Worm (Caenorhabditis elegans) whole organism, L2 larva: ENCODE results near the gene T07E3.4.

Experiments used
- C34F6.9 ChIP-seq: fragments of 150-350 bp; optimal IDR thresholded peaks from 2 replicates; lab custom pipeline; 2014; ENCODE audit warnings: missing biosample characterization, missing genetic modification characterization
- F13H6.1 ChIP-seq: sonication (generic microtip); optimal IDR thresholded peaks from 2 replicates; lab custom pipeline; 2016; ENCODE audit warnings: missing genetic modification characterization, missing compliant biosample characterization
- Y55F3AM.14 ChIP-seq: fragments of 200-800 bp; sonication (Bioruptor generic); optimal IDR thresholded peaks from 2 replicates; lab custom pipeline; 2018; ENCODE audit warnings: mild to moderate bottlenecking, missing genetic modification characterization, missing compliant biosample characterization
- ZK546.5 ChIP-seq: sonication (generic microtip); optimal IDR thresholded peaks from 2 replicates; lab custom pipeline; 2017; ENCODE audit warnings: missing biosample characterization, missing genetic modification characterization
- aly-2 ChIP-seq: fragments of 150-350 bp; optimal IDR thresholded peaks from 2 replicates; lab custom pipeline; 2014; ENCODE audit warnings: missing biosample characterization, missing genetic modification characterization
- ama-1 ChIP-seq: fragments of 150-350 bp; optimal IDR thresholded peaks from 2 replicates; lab custom pipeline; 2018; ENCODE audit warnings: inconsistent platforms
- blmp-1 ChIP-seq: sonication (generic microtip); optimal IDR thresholded peaks from 2 replicates; lab custom pipeline; 2017; ENCODE audit warnings: missing genetic modification characterization, mild to moderate bottlenecking, missing compliant biosample characterization, antibody characterized with exemption, moderate library complexity; ENCODE audit not compliant: insufficient read depth
- ceh-16 ChIP-seq: fragments of 150-350 bp; optimal IDR thresholded peaks from 2 replicates; lab custom pipeline; 2014; ENCODE audit warnings: missing biosample characterization, missing genetic modification characterization
- ceh-82 ChIP-seq: fragments of 150-350 bp; optimal IDR thresholded peaks from 2 replicates; lab custom pipeline; 2014; ENCODE audit warnings: missing biosample characterization, missing genetic modification characterization
- crh-2 ChIP-seq: sonication (generic microtip); optimal IDR thresholded peaks from 2 replicates; lab custom pipeline; 2017; ENCODE audit warnings: missing biosample characterization, missing genetic modification characterization
- dmd-4 ChIP-seq: sonication (generic microtip); optimal IDR thresholded peaks from 2 replicates; lab custom pipeline; 2017; ENCODE audit warnings: missing biosample characterization, missing genetic modification characterization
- egl-27 ChIP-seq: sonication (generic microtip); optimal IDR thresholded peaks from 3 replicates; lab custom pipeline; 2017; ENCODE audit warnings: missing biosample characterization, missing genetic modification reagents, missing genetic modification characterization
- elt-1 ChIP-seq: fragments of 150-350 bp; optimal IDR thresholded peaks from 2 replicates; lab custom pipeline; 2014; ENCODE audit warnings: missing biosample characterization, missing genetic modification characterization
- elt-3 ChIP-seq: sonication (generic microtip); optimal IDR thresholded peaks from 2 replicates; lab custom pipeline; 2017; ENCODE audit warnings: missing biosample characterization, missing genetic modification characterization
- fos-1 ChIP-seq: fragments of 150-350 bp; optimal IDR thresholded peaks from 2 replicates; lab custom pipeline; 2014; ENCODE audit warnings: missing biosample characterization, missing genetic modification characterization
- lin-13 ChIP-seq: fragments of 150-350 bp; optimal IDR thresholded peaks from 2 replicates; lab custom pipeline; 2014; ENCODE audit warnings: missing biosample characterization, missing genetic modification reagents, missing genetic modification characterization
- lsy-2 ChIP-seq, 2 experiments: fragments of 150-350 bp in 1 of 2; sonication (generic microtip) in 1 of 2; optimal IDR thresholded peaks; 2 replicates each; lab custom pipeline; 2014 to 2017; ENCODE audit warnings: missing biosample characterization in 2 of 2, missing genetic modification characterization in 2 of 2
- mab-5 ChIP-seq: fragments of 150-350 bp; optimal IDR thresholded peaks from 2 replicates; lab custom pipeline; 2014; ENCODE audit warnings: missing biosample characterization, missing genetic modification characterization
- nhr-10 ChIP-seq: sonication (generic microtip); optimal IDR thresholded peaks from 2 replicates; lab custom pipeline; 2017; ENCODE audit warnings: missing biosample characterization, missing genetic modification characterization
- nhr-129 ChIP-seq: fragments of 150-350 bp; optimal IDR thresholded peaks from 2 replicates; lab custom pipeline; 2014; ENCODE audit warnings: missing biosample characterization, missing genetic modification characterization
- nhr-21 ChIP-seq: fragments of 150-350 bp; optimal IDR thresholded peaks from 2 replicates; lab custom pipeline; 2014; ENCODE audit warnings: missing biosample characterization, missing genetic modification characterization
- nhr-23 ChIP-seq: fragments of 150-350 bp; optimal IDR thresholded peaks from 2 replicates; lab custom pipeline; 2014; ENCODE audit warnings: missing biosample characterization, missing genetic modification reagents, missing genetic modification characterization
- nhr-25 ChIP-seq: fragments of 150-350 bp; sonication (generic microtip); optimal IDR thresholded peaks from 3 replicates; lab custom pipeline; 2014; ENCODE audit warnings: missing biosample characterization, missing genetic modification characterization
- nhr-6 ChIP-seq: fragments of 150-350 bp; optimal IDR thresholded peaks from 2 replicates; lab custom pipeline; 2014; ENCODE audit warnings: missing biosample characterization, missing genetic modification characterization
- peb-1 ChIP-seq: fragments of 150-350 bp; optimal IDR thresholded peaks from 2 replicates; lab custom pipeline; 2014; ENCODE audit warnings: missing biosample characterization, missing genetic modification characterization
- sem-4 ChIP-seq: fragments of 150-350 bp; optimal IDR thresholded peaks from 2 replicates; lab custom pipeline; 2014; ENCODE audit warnings: missing biosample characterization, missing genetic modification reagents, missing genetic modification characterization
- sma-3 ChIP-seq: sonication (generic microtip); optimal IDR thresholded peaks from 2 replicates; lab custom pipeline; 2016; ENCODE audit warnings: missing genetic modification reagents, missing genetic modification characterization, missing compliant biosample characterization
- sma-9 ChIP-seq, 2 experiments: fragments of 150-350 bp in 1 of 2; sonication (generic microtip) in 1 of 2; optimal IDR thresholded peaks; 2 replicates each; lab custom pipeline; 2014 to 2016; ENCODE audit warnings: missing genetic modification characterization in 2 of 2, mild to moderate bottlenecking in 1 of 2, missing biosample characterization in 1 of 2, missing compliant biosample characterization in 1 of 2, missing genetic modification reagents in 1 of 2, moderate library complexity in 1 of 2
- snpc-4 ChIP-seq: fragments of 150-350 bp; optimal IDR thresholded peaks from 2 replicates; lab custom pipeline; 2014; ENCODE audit warnings: missing biosample characterization, missing genetic modification characterization
- unc-55 ChIP-seq: fragments of 150-350 bp; sonication (generic microtip); optimal IDR thresholded peaks from 3 replicates; lab custom pipeline; 2014; ENCODE audit warnings: missing biosample characterization, missing genetic modification reagents, missing genetic modification characterization
- zag-1 ChIP-seq: fragments of 150-350 bp; optimal IDR thresholded peaks from 2 replicates; lab custom pipeline; 2014; ENCODE audit warnings: missing biosample characterization, missing genetic modification characterization
- ztf-11 ChIP-seq: sonication (generic microtip); optimal IDR thresholded peaks from 2 replicates; lab custom pipeline; 2017; ENCODE audit warnings: missing biosample characterization, missing genetic modification characterization
- ztf-4 ChIP-seq: fragments of 150-350 bp; optimal IDR thresholded peaks from 2 replicates; lab custom pipeline; 2014; ENCODE audit warnings: missing biosample characterization, missing genetic modification characterization

Gene T07E3.4

ce11 chrIII:6873724-6874123 is 24.1 kb upstream of the T07E3.4 start:
- TF ChIP-seq ama-1 (lab: Kevin White, UChicago) (peak; percentile 23), ztf-4 (tag; lab: Kevin White, UChicago) (peak; percentile 24), sem-4 (tag; lab: Kevin White, UChicago) (no peak), lin-13 (GFP tag; lab: Kevin White, UChicago) (peak; percentile 68), C34F6.9 (no peak), nhr-129 (tag; lab: Kevin White, UChicago) (peak; percentile 36), sma-9 (GFP tag; optimal IDR thresholded peaks at IDR 0.05; lab: Kevin White, UChicago) (peak; percentile 47), sma-9 (tag; optimal IDR thresholded peaks at IDR 0.05; lab: Kevin White, UChicago) (no peak), ZK546.5 (tag; lab: Kevin White, UChicago) (no peak), lsy-2 (tag; optimal IDR thresholded peaks at IDR 0.05; lab: Kevin White, UChicago) (peak in 1 of 2 experiments; percentile 59), F13H6.1 (tag; lab: Kevin White, UChicago) (peak; percentile 38), nhr-6 (tag; lab: Kevin White, UChicago) (peak; percentile 2)

ce11 chrIII:6880797-6881196 is 17.0 kb upstream of the T07E3.4 start, which contains the start of gene K04C2.7:
K04C2.7 (plus strand) TSS chrIII:6881097.
- peak in 1 of 2 experiments; percentile 4 for TF ChIP-seq lsy-2 (tag; optimal IDR thresholded peaks at IDR 0.05; lab: Kevin White, UChicago)
- peak; percentile 5 for TF ChIP-seq nhr-21 (tag; lab: Kevin White, UChicago)
- TF ChIP-seq mab-5 (tag; lab: Kevin White, UChicago): no peak

ce11 chrIII:6881745-6882144 is 16.1 kb upstream of the T07E3.4 start:
- TF ChIP-seq Y55F3AM.14 (GFP tag; lab: Kevin White, UChicago) (no peak), ztf-4 (tag; lab: Kevin White, UChicago) (no peak), unc-55 (GFP tag; lab: Kevin White, UChicago) (no peak), ztf-11 (no peak), snpc-4 (tag; lab: Kevin White, UChicago) (no peak), zag-1 (no peak)

ce11 chrIII:6884203-6884602 is 13.6 kb upstream of the T07E3.4 start, which contains the start of gene med-2:
med-2 (plus strand) TSS chrIII:6884503.
- TF ChIP-seq ceh-82 (tag; lab: Kevin White, UChicago) (no peak), egl-27 (no peak), lsy-2 (tag; optimal IDR thresholded peaks at IDR 0.05; lab: Kevin White, UChicago) (no peak), nhr-10 (tag; lab: Kevin White, UChicago) (no peak), nhr-23 (tag; lab: Kevin White, UChicago) (no peak), sma-9 (GFP tag; optimal IDR thresholded peaks at IDR 0.05; lab: Kevin White, UChicago) (no peak), sma-9 (tag; optimal IDR thresholded peaks at IDR 0.05; lab: Kevin White, UChicago) (no peak), crh-2 (tag; lab: Kevin White, UChicago) (no peak), nhr-6 (tag; lab: Kevin White, UChicago) (no peak), ceh-16 (tag; lab: Kevin White, UChicago) (no peak), nhr-25 (tag; lab: Kevin White, UChicago) (no peak), fos-1 (tag; lab: Kevin White, UChicago) (no peak), peb-1 (tag; lab: Kevin White, UChicago) (no peak), ztf-4 (tag; lab: Kevin White, UChicago) (no peak), dmd-4 (tag; lab: Kevin White, UChicago) (no peak)

- TF ChIP-seq snpc-4 (tag; lab: Kevin White, UChicago): no peak
- TF ChIP-seq ceh-82 (tag; lab: Kevin White, UChicago): no peak
- no peak for TF ChIP-seq ztf-4 (tag; lab: Kevin White, UChicago)
- TF ChIP-seq sma-9 (GFP tag; optimal IDR thresholded peaks at IDR 0.05; lab: Kevin White, UChicago): no peak
- no peak for TF ChIP-seq sma-9 (tag; optimal IDR thresholded peaks at IDR 0.05; lab: Kevin White, UChicago)
- no peak for TF ChIP-seq aly-2 (tag; lab: Kevin White, UChicago)
- TF ChIP-seq nhr-129 (tag; lab: Kevin White, UChicago): no peak
- no peak for TF ChIP-seq elt-3 (tag; lab: Kevin White, UChicago)
- TF ChIP-seq unc-55 (GFP tag; lab: Kevin White, UChicago): no peak
- no peak for TF ChIP-seq sem-4 (tag; lab: Kevin White, UChicago)
- no peak for TF ChIP-seq dmd-4 (tag; lab: Kevin White, UChicago)
- no peak for TF ChIP-seq sma-3 (GFP tag; lab: Kevin White, UChicago)
- no peak for TF ChIP-seq elt-1 (tag; lab: Kevin White, UChicago)
- TF ChIP-seq F13H6.1 (tag; lab: Kevin White, UChicago): no peak
- no peak for TF ChIP-seq blmp-1 (tag; lab: Kevin White, UChicago)
- TF ChIP-seq crh-2 (tag; lab: Kevin White, UChicago): no peak
- TF ChIP-seq nhr-10 (tag; lab: Kevin White, UChicago): no peak
- TF ChIP-seq, all 48 proteins: peak for 0
Observed at ce11 chrIII:6885889-6886288, 11.9 kb upstream of the T07E3.4 start.
